Worm (Caenorhabditis elegans) whole organism, young adult: Measurements from ENCODE around the gene clec-59.

ENCODE experiments used
- B0035.1 ChIP-seq: sonication (generic microtip); optimal IDR thresholded peaks from 2 replicates; lab custom pipeline; 2016; ENCODE audit warnings: missing genetic modification characterization, mild to moderate bottlenecking, missing compliant biosample characterization, missing genotype, missing genetic modification reagents
- F23B12.7 ChIP-seq: sonication (generic microtip); optimal IDR thresholded peaks from 2 replicates; lab custom pipeline; 2017; ENCODE audit warnings: missing genetic modification characterization, mild to moderate bottlenecking, missing compliant biosample characterization, antibody characterized with exemption, moderate library complexity; ENCODE audit not compliant: insufficient read depth
- F55B11.4 ChIP-seq: sonication (generic microtip); optimal IDR thresholded peaks from 2 replicates; lab custom pipeline; 2016; ENCODE audit warnings: missing compliant biosample characterization, missing genetic modification characterization, borderline replicate concordance; ENCODE audit not compliant: insufficient read depth
- F57C9.4 ChIP-seq: sonication (generic microtip); optimal IDR thresholded peaks from 2 replicates; lab custom pipeline; 2017; ENCODE audit warnings: mild to moderate bottlenecking, missing genetic modification characterization, missing compliant biosample characterization
- T26A5.8 ChIP-seq: sonication (generic microtip); optimal IDR thresholded peaks from 2 replicates; lab custom pipeline; 2016; ENCODE audit warnings: missing genetic modification characterization, missing compliant biosample characterization
- Y67H2A.10 ChIP-seq: fragments of 200-800 bp; sonication (Bioruptor generic); conservative IDR thresholded peaks from 2 replicates; pipeline ENCODE4 v1.3.6; 2022; ENCODE audit warnings: missing genetic modification reagents, missing genetic modification characterization, missing compliant biosample characterization
- aptf-3 ChIP-seq: fragments of 200-800 bp; sonication (Bioruptor generic); IDR thresholded peaks from 2 replicates; pipeline ENCODE4 v1.3.6; 2022; ENCODE audit warnings: missing genetic modification characterization, missing compliant biosample characterization
- attf-3 ChIP-seq: fragments of 200-800 bp; sonication (Bioruptor generic); conservative IDR thresholded peaks from 2 replicates; pipeline ENCODE4 v1.3.6; 2022; ENCODE audit warnings: missing genetic modification reagents, missing genetic modification characterization, missing compliant biosample characterization
- attf-5 ChIP-seq: fragments of 200-800 bp; sonication (Bioruptor generic); optimal IDR thresholded peaks from 2 replicates; lab custom pipeline; 2018; ENCODE audit warnings: mild to moderate bottlenecking, missing genetic modification characterization, missing compliant biosample characterization
- bed-1 ChIP-seq: fragments of 200-800 bp; sonication (Bioruptor generic); IDR thresholded peaks from 2 replicates; pipeline ENCODE4 v1.3.6; 2022; ENCODE audit warnings: missing genetic modification reagents, missing genetic modification characterization, missing compliant biosample characterization
- cebp-1 ChIP-seq, 2 experiments: fragments of 200-800 bp in 1 of 2; sonication (Bioruptor generic) in 1 of 2; sonication (generic microtip) in 1 of 2; IDR thresholded peaks in 1 of 2; optimal IDR thresholded peaks in 1 of 2; 2 replicates each; pipeline versions ENCODE4 v1.3.6 to Lab custom; 2017 to 2022; ENCODE audit warnings: missing compliant biosample characterization in 2 of 2, missing genetic modification characterization in 2 of 2, mild to moderate bottlenecking in 1 of 2, missing genetic modification reagents in 1 of 2, moderate library complexity in 1 of 2
- ceh-100 ChIP-seq: fragments of 200-800 bp; sonication (Bioruptor generic); IDR thresholded peaks from 2 replicates; pipeline ENCODE4 v1.3.6; 2022; ENCODE audit warnings: missing genetic modification reagents, missing genetic modification characterization, missing compliant biosample characterization
- ceh-27 ChIP-seq: fragments of 200-800 bp; sonication (Bioruptor generic); optimal IDR thresholded peaks from 2 replicates; lab custom pipeline; 2018; ENCODE audit warnings: mild to moderate bottlenecking, missing genetic modification characterization, moderate library complexity, missing compliant biosample characterization
- ceh-40 ChIP-seq: fragments of 200-800 bp; sonication (Bioruptor generic); IDR thresholded peaks from 2 replicates; pipeline ENCODE4 v1.3.6; 2022; ENCODE audit warnings: missing genetic modification characterization, missing compliant biosample characterization
- ceh-79 ChIP-seq: sonication (generic microtip); optimal IDR thresholded peaks from 2 replicates; lab custom pipeline; 2017; ENCODE audit warnings: mild to moderate bottlenecking, missing genetic modification characterization, missing compliant biosample characterization
- die-1 ChIP-seq: sonication (generic microtip); optimal IDR thresholded peaks from 2 replicates; lab custom pipeline; 2016; ENCODE audit warnings: missing genotype, mild to moderate bottlenecking, missing genetic modification characterization, missing compliant biosample characterization
- efl-1 ChIP-seq: fragments of 150-350 bp; optimal IDR thresholded peaks from 2 replicates; lab custom pipeline; 2014; ENCODE audit warnings: missing biosample characterization, missing genetic modification reagents, missing genetic modification characterization
- egrh-3 ChIP-seq: fragments of 200-800 bp; sonication (Bioruptor generic); IDR thresholded peaks from 2 replicates; pipeline ENCODE4 v1.3.6; 2022; ENCODE audit warnings: missing genetic modification reagents, missing genetic modification characterization, missing compliant biosample characterization
- ekl-4 ChIP-seq: fragments of 200-800 bp; sonication (Bioruptor generic); IDR thresholded peaks from 2 replicates; pipeline ENCODE4 v1.3.6; 2022; ENCODE audit warnings: missing genetic modification reagents, missing genetic modification characterization, missing compliant biosample characterization
- ets-4 ChIP-seq: fragments of 200-800 bp; sonication (Bioruptor generic); optimal IDR thresholded peaks from 2 replicates; lab custom pipeline; 2018; ENCODE audit warnings: mild to moderate bottlenecking, missing genetic modification characterization, missing compliant biosample characterization
- fkh-3 ChIP-seq: sonication (generic microtip); optimal IDR thresholded peaks from 2 replicates; lab custom pipeline; 2016; ENCODE audit warnings: mild to moderate bottlenecking, missing genetic modification characterization, missing compliant biosample characterization
- him-1 ChIP-seq: sonication (generic microtip); optimal IDR thresholded peaks from 2 replicates; lab custom pipeline; 2016; ENCODE audit warnings: missing genotype, missing genetic modification reagents, missing genetic modification characterization, missing compliant biosample characterization
- hmg-1.2 ChIP-seq: fragments of 200-800 bp; sonication (Bioruptor generic); IDR thresholded peaks from 2 replicates; pipeline ENCODE4 v1.3.6; 2022; ENCODE audit warnings: missing genetic modification reagents, missing genetic modification characterization, missing compliant biosample characterization
- lag-1 ChIP-seq: fragments of 200-800 bp; sonication (Bioruptor generic); IDR thresholded peaks from 2 replicates; pipeline ENCODE4 v1.3.6; 2022; ENCODE audit warnings: missing genetic modification reagents, missing genetic modification characterization, missing compliant biosample characterization
- let-607 ChIP-seq, 2 experiments: fragments of 200-800 bp in 1 of 2; sonication (Bioruptor generic) in 1 of 2; sonication (generic microtip) in 1 of 2; optimal IDR thresholded peaks; 2 replicates each; lab custom pipeline; 2016 to 2018; ENCODE audit warnings: mild to moderate bottlenecking in 2 of 2, missing compliant biosample characterization in 2 of 2, missing genetic modification characterization in 2 of 2, moderate library complexity in 2 of 2, missing genotype in 1 of 2
- madf-3 ChIP-seq: fragments of 200-800 bp; sonication (Bioruptor generic); IDR thresholded peaks from 2 replicates; pipeline ENCODE4 v1.3.6; 2022; ENCODE audit warnings: missing genetic modification reagents, missing genetic modification characterization, missing compliant biosample characterization
- mxl-1 ChIP-seq: sonication (generic microtip); optimal IDR thresholded peaks from 2 replicates; lab custom pipeline; 2016; ENCODE audit warnings: missing genetic modification characterization, missing compliant biosample characterization
- nhr-120 ChIP-seq: fragments of 200-800 bp; sonication (Bioruptor generic); IDR thresholded peaks from 2 replicates; pipeline ENCODE4 v1.3.6; 2022; ENCODE audit warnings: missing genetic modification characterization, missing compliant biosample characterization
- nhr-80 ChIP-seq: sonication (generic microtip); optimal IDR thresholded peaks from 2 replicates; lab custom pipeline; 2016; ENCODE audit warnings: missing genetic modification characterization, missing compliant biosample characterization
- unc-62 ChIP-seq: fragments of 150-350 bp; optimal IDR thresholded peaks from 2 replicates; lab custom pipeline; 2014; ENCODE audit warnings: missing biosample characterization, missing genetic modification reagents, missing genetic modification characterization
- ztf-22 ChIP-seq: fragments of 200-800 bp; sonication (Bioruptor generic); optimal IDR thresholded peaks from 2 replicates; lab custom pipeline; 2018; ENCODE audit warnings: mild to moderate bottlenecking, missing genetic modification characterization, moderate library complexity, missing compliant biosample characterization
- ztf-25 ChIP-seq: fragments of 200-800 bp; sonication (Bioruptor generic); IDR thresholded peaks from 2 replicates; pipeline ENCODE4 v1.3.6; 2022; ENCODE audit warnings: missing genetic modification reagents, missing genetic modification characterization, missing compliant biosample characterization

clec-59 gene

DNA sequence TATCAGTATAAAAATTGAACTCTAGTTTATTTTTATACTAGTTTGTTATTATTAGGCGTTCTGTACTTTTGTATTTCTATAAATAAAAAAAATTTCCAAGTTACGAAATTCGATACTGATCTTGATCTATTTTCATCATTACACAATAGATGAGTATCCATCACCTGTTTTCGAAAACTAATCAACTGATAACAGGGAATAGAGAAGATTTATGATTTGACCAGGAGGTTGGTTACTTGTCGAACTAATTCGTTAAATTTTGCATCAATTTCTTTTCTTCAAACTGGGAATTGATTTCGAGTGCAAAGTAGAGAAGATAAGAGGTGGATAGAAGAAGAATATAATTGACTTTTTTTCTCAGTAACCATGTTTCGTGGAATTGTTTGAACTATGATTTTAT lies 36.2 kb upstream of the clec-59 start:
- TF ChIP-seq cebp-1 (GFP tag; IDR thresholded peaks at IDR 0.05; lab: Robert Waterston, UW), result no peak
- peak; percentile 15 for TF ChIP-seq cebp-1 (tag; optimal IDR thresholded peaks at IDR 0.05; lab: Kevin White, UChicago)
- no peak for TF ChIP-seq aptf-3

DNA sequence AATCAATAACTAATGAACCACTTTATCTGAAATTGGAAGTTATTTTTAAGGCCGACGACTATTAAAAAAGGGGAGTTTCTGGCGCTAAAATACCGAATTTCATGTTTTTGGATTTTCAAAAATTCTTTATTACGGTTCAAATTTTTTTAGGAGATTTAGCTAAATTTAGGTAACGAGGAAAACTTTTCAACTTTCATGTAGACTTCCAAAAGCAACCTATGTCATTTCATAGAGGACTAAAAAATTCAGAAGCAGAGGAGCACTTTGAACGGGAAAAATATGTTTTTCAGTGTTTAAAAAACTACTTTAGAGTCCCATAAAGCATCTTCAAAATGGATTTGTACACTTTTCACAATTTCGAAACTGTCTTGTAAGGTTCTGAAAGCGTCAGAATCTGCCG lies 34.1 kb upstream of the clec-59 start:
- TF ChIP-seq cebp-1 (GFP tag; IDR thresholded peaks at IDR 0.05; lab: Robert Waterston, UW) (no peak), cebp-1 (tag; optimal IDR thresholded peaks at IDR 0.05; lab: Kevin White, UChicago) (peak; percentile 3), F57C9.4 (tag; lab: Kevin White, UChicago) (no peak), ceh-40 (no peak), die-1 (tag; lab: Kevin White, UChicago) (no peak), madf-3 (GFP tag; lab: Robert Waterston, UW) (no peak), T26A5.8 (tag; lab: Kevin White, UChicago) (no peak), him-1 (tag; lab: Kevin White, UChicago) (no peak), ceh-27 (GFP tag; lab: Kevin White, UChicago) (no peak), F55B11.4 (tag; lab: Kevin White, UChicago) (no peak)

DNA sequence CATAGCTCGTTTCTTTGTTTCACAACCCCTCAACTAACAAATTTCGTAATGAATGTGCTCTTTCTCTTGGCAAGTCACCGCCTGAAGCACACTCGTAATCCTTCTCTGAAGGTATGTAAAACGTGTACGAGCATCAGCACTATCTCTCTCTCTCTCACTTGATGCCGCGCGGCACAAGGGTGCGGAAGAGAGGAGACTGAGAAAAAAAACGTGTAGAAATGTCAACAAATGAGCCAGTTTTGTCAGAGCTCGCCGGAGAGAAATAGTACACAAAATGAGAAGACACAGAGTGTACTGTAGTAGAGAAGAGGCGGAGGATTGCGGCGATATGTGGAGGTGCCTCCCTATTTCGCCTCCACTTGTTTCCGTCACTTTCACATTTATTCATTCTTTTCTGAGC lies 31.0 kb upstream of the clec-59 start, which contains the start of gene F59B10.3:
Gene F59B10.3 (plus strand): TSS at position 301 of the 400 bp plus-strand sequence.
- no peak for TF ChIP-seq cebp-1 (GFP tag; IDR thresholded peaks at IDR 0.05; lab: Robert Waterston, UW)
- peak; percentile 1 for TF ChIP-seq cebp-1 (tag; optimal IDR thresholded peaks at IDR 0.05; lab: Kevin White, UChicago)
- TF ChIP-seq fkh-3, result no peak
- TF ChIP-seq, all 124 proteins: peak for 1

DNA sequence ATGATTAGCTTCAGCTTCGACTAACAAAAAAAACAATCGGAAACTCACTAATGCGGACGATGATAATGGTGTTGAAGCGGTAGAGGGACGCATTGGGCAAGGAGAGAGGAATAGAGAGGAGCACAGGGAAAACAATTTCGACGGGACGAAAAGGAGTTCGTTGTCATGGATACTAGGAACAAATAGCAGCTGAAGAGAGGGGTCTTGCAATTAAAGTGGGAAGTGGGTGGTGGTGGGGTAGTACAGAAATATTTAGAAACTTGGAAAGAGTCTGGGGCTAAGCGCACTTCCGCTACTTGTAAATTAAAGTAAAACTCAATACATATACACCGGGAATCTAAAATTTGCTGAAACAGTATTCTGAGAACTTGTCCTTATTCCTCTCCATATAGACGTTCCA lies 30.5 kb upstream of the clec-59 start, which contains the start of gene F59B10.2:
Gene F59B10.2 (minus strand): TSS at position 101 of the 400 bp plus-strand sequence.
- TF ChIP-seq mxl-1 (tag; lab: Kevin White, UChicago) (no peak), ztf-25 (GFP tag; lab: Robert Waterston, UW) (no peak), bed-1 (GFP tag; lab: Robert Waterston, UW) (no peak)

DNA sequence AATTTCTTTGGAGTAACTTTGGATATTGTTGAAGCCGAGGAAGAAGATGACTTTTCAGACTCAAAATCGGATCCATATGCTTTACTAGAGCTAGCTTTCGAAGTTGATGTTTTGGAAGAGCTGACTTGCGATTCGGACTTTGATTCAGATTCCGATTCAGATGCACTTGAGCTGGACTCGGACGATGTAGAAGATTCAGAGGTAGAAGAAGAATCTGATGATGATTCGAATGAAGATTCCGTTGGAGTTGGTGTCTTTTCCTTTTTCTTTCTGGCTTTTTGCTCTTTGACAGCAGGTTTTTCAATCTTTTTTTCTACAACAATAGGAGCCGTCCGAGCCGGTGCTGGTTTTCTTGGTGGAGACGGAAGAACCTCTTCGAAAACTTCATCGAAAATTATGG lies 28.7 kb upstream of the clec-59 start:
- TF ChIP-seq ceh-100 (GFP tag; lab: Robert Waterston, UW) (no peak), efl-1 (GFP tag; lab: Kevin White, UChicago) (no peak), F23B12.7 (no peak), ceh-40 (no peak), ztf-22 (no peak), ceh-27 (GFP tag; lab: Kevin White, UChicago) (no peak)
- TF ChIP-seq, all 124 proteins: peak for 0

DNA sequence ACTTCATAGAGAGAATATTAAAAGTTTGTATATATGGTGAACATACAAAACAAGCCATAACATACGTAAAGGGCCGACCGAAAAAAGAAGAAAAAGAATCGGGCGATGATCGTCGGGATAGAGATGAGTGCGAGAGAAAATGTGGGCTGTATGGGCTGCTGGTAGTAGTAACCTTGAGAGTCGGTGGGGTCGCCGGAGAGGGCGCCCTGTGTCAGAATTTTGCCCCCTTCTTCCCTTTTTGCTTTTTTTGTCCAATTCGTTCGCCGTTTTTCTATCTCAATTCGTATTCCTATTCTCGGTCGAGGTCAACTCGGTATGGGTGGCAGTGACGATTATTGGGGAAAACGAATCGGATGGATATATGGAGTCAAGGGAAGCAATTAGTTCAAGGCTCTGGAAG lies 26.7 kb upstream of the clec-59 start:
- TF ChIP-seq Y67H2A.10 (GFP tag; lab: Robert Waterston, UW), result no peak
- TF ChIP-seq egrh-3 (GFP tag; lab: Robert Waterston, UW), result no peak
- no peak for TF ChIP-seq ceh-79 (tag; lab: Kevin White, UChicago)
- no peak for TF ChIP-seq ceh-40
- TF ChIP-seq attf-3, result no peak
- no peak for TF ChIP-seq nhr-120 (GFP tag; lab: Robert Waterston, UW)
- no peak for TF ChIP-seq nhr-80 (tag; lab: Kevin White, UChicago)
- no peak for TF ChIP-seq B0035.1 (tag; lab: Kevin White, UChicago)
- TF ChIP-seq ets-4 (GFP tag; lab: Kevin White, UChicago), result no peak
- no peak for TF ChIP-seq hmg-1.2 (GFP tag; lab: Robert Waterston, UW)
- TF ChIP-seq ekl-4, result no peak
- TF ChIP-seq let-607 (tag; optimal IDR thresholded peaks at IDR 0.05; lab: Kevin White, UChicago), result no peak
- TF ChIP-seq unc-62, result no peak
- no peak for TF ChIP-seq lag-1 (GFP tag; lab: Robert Waterston, UW)
- no peak for TF ChIP-seq attf-5 (GFP tag; lab: Kevin White, UChicago)
- no peak for TF ChIP-seq efl-1 (GFP tag; lab: Kevin White, UChicago)
